Worm (Caenorhabditis elegans) whole organism, late embryonic: Measurements from ENCODE around the gene shw-3.

Experiments used
- F13H6.1 ChIP-seq: sonication (generic microtip); optimal IDR thresholded peaks from 2 replicates; lab custom pipeline; 2016; ENCODE audit warnings: missing genetic modification characterization, missing compliant biosample characterization
- K09A11.1 ChIP-seq: sonication (generic microtip); optimal IDR thresholded peaks from 2 replicates; lab custom pipeline; 2017; ENCODE audit warnings: antibody characterized with exemption, mild to moderate bottlenecking, missing genetic modification characterization, missing compliant biosample characterization; ENCODE audit not compliant: insufficient read depth
- ama-1 ChIP-seq: fragments of 150-350 bp; optimal IDR thresholded peaks from 2 replicates; lab custom pipeline; 2014
- ceh-18 ChIP-seq: sonication (generic microtip); optimal IDR thresholded peaks from 2 replicates; lab custom pipeline; 2016; ENCODE audit warnings: missing genetic modification characterization, missing compliant biosample characterization
- ceh-2 ChIP-seq: sonication (generic microtip); optimal IDR thresholded peaks from 2 replicates; lab custom pipeline; 2016; ENCODE audit warnings: missing genotype, missing genetic modification characterization, missing compliant biosample characterization
- ceh-22 ChIP-seq: sonication (generic microtip); optimal IDR thresholded peaks from 2 replicates; lab custom pipeline; 2017; ENCODE audit warnings: missing biosample characterization, missing genetic modification characterization
- ceh-30 ChIP-seq: fragments of 150-350 bp; optimal IDR thresholded peaks from 2 replicates; lab custom pipeline; 2014; ENCODE audit warnings: missing biosample characterization, missing genetic modification characterization
- ceh-34 ChIP-seq: sonication (generic microtip); optimal IDR thresholded peaks from 2 replicates; lab custom pipeline; 2016; ENCODE audit warnings: mild to moderate bottlenecking, missing genetic modification characterization, missing compliant biosample characterization
- che-1 ChIP-seq: sonication (generic microtip); optimal IDR thresholded peaks from 2 replicates; lab custom pipeline; 2016; ENCODE audit warnings: mild to moderate bottlenecking, missing genetic modification characterization, missing compliant biosample characterization
- dve-1 ChIP-seq: sonication (generic microtip); optimal IDR thresholded peaks from 2 replicates; lab custom pipeline; 2017; ENCODE audit warnings: antibody characterized with exemption, mild to moderate bottlenecking, missing genetic modification characterization, missing compliant biosample characterization
- elt-4 ChIP-seq: sonication (generic microtip); optimal IDR thresholded peaks from 2 replicates; lab custom pipeline; 2016; ENCODE audit warnings: missing genetic modification characterization, missing compliant biosample characterization
- ets-4 ChIP-seq: sonication (generic microtip); optimal IDR thresholded peaks from 2 replicates; lab custom pipeline; 2016; ENCODE audit warnings: missing genetic modification characterization, missing compliant biosample characterization
- fkh-10 ChIP-seq: fragments of 150-350 bp; optimal IDR thresholded peaks from 2 replicates; lab custom pipeline; 2014; ENCODE audit warnings: missing biosample characterization, missing genetic modification reagents, missing genetic modification characterization
- fkh-6 ChIP-seq: sonication (generic microtip); optimal IDR thresholded peaks from 2 replicates; lab custom pipeline; 2016; ENCODE audit warnings: missing genetic modification characterization, missing compliant biosample characterization
- hlh-13 ChIP-seq: fragments of 200-800 bp; sonication (Bioruptor generic); optimal IDR thresholded peaks from 2 replicates; lab custom pipeline; 2018; ENCODE audit warnings: mild to moderate bottlenecking, missing genetic modification characterization, missing compliant biosample characterization
- hlh-30 ChIP-seq: sonication (generic microtip); optimal IDR thresholded peaks from 2 replicates; lab custom pipeline; 2017; ENCODE audit warnings: antibody characterized with exemption, missing genetic modification characterization, missing compliant biosample characterization; ENCODE audit not compliant: insufficient read depth
- hlh-8 ChIP-seq: sonication (generic microtip); optimal IDR thresholded peaks from 2 replicates; lab custom pipeline; 2016; ENCODE audit warnings: missing genotype, missing genetic modification characterization, missing compliant biosample characterization
- lim-6 ChIP-seq: sonication (generic microtip); optimal IDR thresholded peaks from 2 replicates; lab custom pipeline; 2016; ENCODE audit warnings: missing genetic modification characterization, missing compliant biosample characterization
- madf-2 ChIP-seq: sonication (generic microtip); optimal IDR thresholded peaks from 2 replicates; lab custom pipeline; 2017; ENCODE audit warnings: missing genetic modification characterization, missing compliant biosample characterization
- mec-3 ChIP-seq: sonication (generic microtip); optimal IDR thresholded peaks from 2 replicates; lab custom pipeline; 2016; ENCODE audit warnings: borderline replicate concordance, missing genetic modification characterization, missing compliant biosample characterization
- nhr-11 ChIP-seq: fragments of 150-350 bp; optimal IDR thresholded peaks from 2 replicates; lab custom pipeline; 2014; ENCODE audit warnings: missing biosample characterization, missing genetic modification characterization
- nhr-232 ChIP-seq: sonication (generic microtip); optimal IDR thresholded peaks from 2 replicates; lab custom pipeline; 2016; ENCODE audit warnings: missing genetic modification characterization, missing compliant biosample characterization
- odd-2 ChIP-seq: sonication (generic microtip); optimal IDR thresholded peaks from 2 replicates; lab custom pipeline; 2017; ENCODE audit warnings: antibody characterized with exemption, mild to moderate bottlenecking, missing genetic modification characterization, missing compliant biosample characterization
- pag-3 ChIP-seq: sonication (generic microtip); optimal IDR thresholded peaks from 2 replicates; lab custom pipeline; 2016; ENCODE audit warnings: missing compliant biosample characterization, missing genetic modification characterization, borderline replicate concordance
- pax-1 ChIP-seq: fragments of 150-350 bp; optimal IDR thresholded peaks from 2 replicates; lab custom pipeline; 2014; ENCODE audit warnings: missing biosample characterization, missing genetic modification characterization
- pha-2 ChIP-seq: sonication (generic microtip); optimal IDR thresholded peaks from 2 replicates; lab custom pipeline; 2017; ENCODE audit warnings: mild to moderate bottlenecking, missing genetic modification characterization, missing compliant biosample characterization
- pqm-1 ChIP-seq: sonication (generic microtip); optimal IDR thresholded peaks from 2 replicates; lab custom pipeline; 2016; ENCODE audit warnings: missing genetic modification characterization, missing compliant biosample characterization
- pros-1 ChIP-seq: fragments of 150-350 bp; optimal IDR thresholded peaks from 2 replicates; lab custom pipeline; 2014; ENCODE audit warnings: missing biosample characterization, missing genetic modification reagents, missing genetic modification characterization
- ref-2 ChIP-seq: sonication (generic microtip); optimal IDR thresholded peaks from 2 replicates; lab custom pipeline; 2016; ENCODE audit warnings: missing genetic modification characterization, missing compliant biosample characterization
- rnt-1 ChIP-seq: sonication (generic microtip); optimal IDR thresholded peaks from 2 replicates; lab custom pipeline; 2016; ENCODE audit warnings: missing genetic modification characterization, missing compliant biosample characterization
- sdc-2 ChIP-seq: sonication (generic microtip); optimal IDR thresholded peaks from 2 replicates; lab custom pipeline; 2016; ENCODE audit warnings: missing genotype, missing genetic modification characterization, missing compliant biosample characterization
- sox-4 ChIP-seq: sonication (generic microtip); optimal IDR thresholded peaks from 2 replicates; lab custom pipeline; 2017; ENCODE audit warnings: mild to moderate bottlenecking, missing genetic modification characterization, inconsistent platforms, missing compliant biosample characterization
- syd-9 ChIP-seq: sonication (generic microtip); optimal IDR thresholded peaks from 2 replicates; lab custom pipeline; 2016; ENCODE audit warnings: mild to moderate bottlenecking, missing genetic modification characterization, moderate library complexity, missing compliant biosample characterization
- tbx-2 ChIP-seq: sonication (generic microtip); optimal IDR thresholded peaks from 2 replicates; lab custom pipeline; 2016; ENCODE audit warnings: missing genetic modification characterization, missing compliant biosample characterization
- unc-86 ChIP-seq: sonication (generic microtip); optimal IDR thresholded peaks from 2 replicates; lab custom pipeline; 2016; ENCODE audit warnings: missing genetic modification characterization, missing compliant biosample characterization
- zip-5 ChIP-seq: sonication (generic microtip); optimal IDR thresholded peaks from 2 replicates; lab custom pipeline; 2016; ENCODE audit warnings: missing genetic modification characterization, missing compliant biosample characterization
- ztf-16 ChIP-seq: sonication (generic microtip); optimal IDR thresholded peaks from 2 replicates; lab custom pipeline; 2017; ENCODE audit warnings: missing genetic modification characterization, missing compliant biosample characterization

Gene shw-3

ce11 chrV:12939434-12939833 lies 47.5 kb downstream of the shw-3 start, which contains the start of gene T16G1.5:
Gene T16G1.5 (minus strand): TSS chrV:12939552.
- no peak for TF ChIP-seq rnt-1
- no peak for TF ChIP-seq ceh-34 (tag; lab: Kevin White, UChicago)
- no peak for TF ChIP-seq mec-3 (tag; lab: Kevin White, UChicago)
- no peak for TF ChIP-seq sox-4 (tag; lab: Kevin White, UChicago)
- TF ChIP-seq ceh-30 (tag; lab: Kevin White, UChicago): no peak
- no peak for TF ChIP-seq pax-1 (tag; lab: Kevin White, UChicago)
- TF ChIP-seq pag-3 (tag; lab: Kevin White, UChicago): no peak
- TF ChIP-seq dve-1 (tag; lab: Kevin White, UChicago): no peak
- no peak for TF ChIP-seq madf-2 (tag; lab: Kevin White, UChicago)
- no peak for TF ChIP-seq ref-2 (tag; lab: Kevin White, UChicago)
- TF ChIP-seq lim-6 (tag; lab: Kevin White, UChicago): no peak
- no peak for TF ChIP-seq hlh-30
- no peak for TF ChIP-seq pros-1 (tag; lab: Kevin White, UChicago)

ce11 chrV:12937098-12937497 lies 49.9 kb downstream of the shw-3 start, which contains the start of gene T16G1.6:
Gene T16G1.6 (minus strand): TSS chrV:12937174.
- TF ChIP-seq nhr-232 (tag; lab: Kevin White, UChicago) (no peak), pag-3 (tag; lab: Kevin White, UChicago) (no peak), tbx-2 (no peak), ceh-2 (no peak)

DNA sequence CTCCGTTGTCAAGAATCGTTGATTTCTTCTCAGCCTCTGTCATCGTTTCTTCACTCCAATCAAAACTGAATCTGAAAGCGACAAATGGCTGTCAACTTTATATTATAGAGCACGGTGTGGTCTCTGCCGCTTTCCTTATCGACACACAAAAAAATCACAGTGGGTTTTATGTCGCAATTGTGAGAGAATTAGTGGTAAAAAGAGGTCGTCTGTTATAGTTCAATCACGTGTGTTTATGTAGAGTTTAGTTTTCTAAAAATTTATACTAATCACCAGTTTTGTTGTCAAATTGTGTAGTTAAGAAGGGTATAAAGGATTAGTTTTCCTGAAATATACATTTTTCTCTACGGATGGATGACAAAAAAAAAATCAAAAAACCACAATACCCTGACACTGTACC lies 52.0 kb downstream of the shw-3 start, which contains the start of gene T16G1.7:
Gene T16G1.7, minus strand, starts transcription at position 137 of the 400 bp plus-strand sequence.
- no peak for TF ChIP-seq ztf-16 (tag; lab: Kevin White, UChicago)
- no peak for TF ChIP-seq unc-86 (tag; lab: Kevin White, UChicago)
- no peak for TF ChIP-seq hlh-13 (GFP tag; lab: Kevin White, UChicago)
- TF ChIP-seq che-1 (tag; lab: Kevin White, UChicago): no peak
- TF ChIP-seq pqm-1 (tag; lab: Kevin White, UChicago): no peak
- TF ChIP-seq hlh-8: no peak
- no peak for TF ChIP-seq syd-9
- TF ChIP-seq zip-5 (tag; lab: Kevin White, UChicago): no peak
- no peak for TF ChIP-seq elt-4 (tag; lab: Kevin White, UChicago)
- TF ChIP-seq K09A11.1 (tag; lab: Kevin White, UChicago): no peak
- no peak for TF ChIP-seq ceh-34 (tag; lab: Kevin White, UChicago)
- no peak for TF ChIP-seq fkh-6
- TF ChIP-seq pha-2: no peak
- no peak for TF ChIP-seq mec-3 (tag; lab: Kevin White, UChicago)
- no peak for TF ChIP-seq ceh-22 (tag; lab: Kevin White, UChicago)
- no peak for TF ChIP-seq odd-2 (tag; lab: Kevin White, UChicago)
- no peak for TF ChIP-seq ceh-18 (tag; lab: Kevin White, UChicago)
- no peak for TF ChIP-seq pros-1 (tag; lab: Kevin White, UChicago)
- TF ChIP-seq ets-4: no peak
- TF ChIP-seq ceh-30 (tag; lab: Kevin White, UChicago): no peak

ce11 chrV:12933654-12934053 lies 53.3 kb downstream of the shw-3 start:
- TF ChIP-seq zip-5 (tag; lab: Kevin White, UChicago) (no peak), nhr-11 (tag; lab: Kevin White, UChicago) (no peak), K09A11.1 (tag; lab: Kevin White, UChicago) (no peak), ama-1 (lab: Kevin White, UChicago) (no peak), nhr-232 (tag; lab: Kevin White, UChicago) (no peak), ceh-34 (tag; lab: Kevin White, UChicago) (no peak), che-1 (tag; lab: Kevin White, UChicago) (no peak), syd-9 (no peak), sdc-2 (tag; lab: Kevin White, UChicago) (no peak), madf-2 (tag; lab: Kevin White, UChicago) (no peak), F13H6.1 (tag; lab: Kevin White, UChicago) (no peak), fkh-10 (no peak)
